Worm (Caenorhabditis elegans): ENCODE measurements around the gene kin-18.
A peak's percentile ranks its signal among the peaks of the same experiment; 100 is the strongest.

kin-18 gene

DNA sequence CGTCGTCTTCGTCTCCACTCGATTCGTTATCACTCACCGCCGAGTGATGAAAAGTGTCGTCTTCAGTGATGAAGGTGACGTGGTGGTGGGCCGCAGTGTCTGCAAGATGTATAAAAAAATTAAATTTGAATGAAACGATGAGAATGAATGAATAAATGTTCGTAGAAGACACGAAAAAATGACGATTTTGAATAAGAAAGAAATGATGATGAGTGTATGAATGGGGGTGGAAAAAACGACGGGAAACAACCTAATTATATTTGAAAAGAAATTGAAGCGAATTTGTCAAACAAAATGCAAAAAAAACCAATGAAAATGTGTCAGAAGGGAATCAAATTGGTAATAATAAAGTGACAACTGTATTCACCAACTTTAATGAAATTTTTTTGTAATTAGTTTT is 17.8 kb downstream of the kin-18 start, which contains the start of gene mvk-1:
TSS of gene mvk-1 (minus strand) at position 101 of the 400 bp plus-strand sequence.
- TF ChIP-seq lsy-2 (tag; optimal IDR thresholded peaks at IDR 0.05) (peak in 1 of 2 experiments; percentile 12), efl-1 (optimal IDR thresholded peaks at IDR 0.05) (no peak), efl-1 (GFP tag; optimal IDR thresholded peaks at IDR 0.05 in 1 of 2) (no peak)

DNA sequence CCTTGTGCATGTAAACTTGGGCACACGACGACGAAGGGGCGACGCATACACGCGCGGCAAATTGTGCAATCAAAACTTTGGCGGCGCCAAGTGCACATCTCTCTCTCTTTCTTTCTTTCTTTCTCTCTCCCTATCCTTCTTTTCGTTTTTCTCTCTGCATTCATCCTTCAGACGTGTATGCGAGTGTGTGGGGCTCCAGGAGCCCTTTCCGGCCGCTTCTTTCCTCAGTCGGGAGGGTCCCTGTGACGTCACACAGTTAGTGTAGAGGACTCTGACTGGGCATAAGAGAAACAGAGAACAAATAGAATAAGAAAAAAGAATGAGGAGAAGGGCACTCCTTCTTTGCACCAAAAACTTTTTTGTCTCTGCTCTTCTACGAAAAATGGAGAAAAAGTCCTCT is 19.0 kb downstream of the kin-18 start:
- TF ChIP-seq ceh-90 (tag; optimal IDR thresholded peaks at IDR 0.05) (no peak), dsc-1 (tag; optimal IDR thresholded peaks at IDR 0.05) (peak; percentile 55), egl-13 (tag; optimal IDR thresholded peaks at IDR 0.05) (peak; percentile 51), ces-1 (GFP tag; optimal IDR thresholded peaks at IDR 0.05) (peak; percentile 59), skn-1 (tag; optimal IDR thresholded peaks at IDR 0.05) (no peak), fkh-10 (GFP tag; optimal IDR thresholded peaks at IDR 0.05) (peak; percentile 96), efl-1 (optimal IDR thresholded peaks at IDR 0.05) (peak; percentile 47 to 55), efl-1 (GFP tag; optimal IDR thresholded peaks at IDR 0.05 in 1 of 2) (peak in 1 of 2 experiments; percentile 35), mef-2 (tag; optimal IDR thresholded peaks at IDR 0.05) (no peak), hlh-17 (GFP tag; optimal IDR thresholded peaks at IDR 0.05; ENCODE audit: borderline replicate concordance) (no peak), nhr-12 (tag; optimal IDR thresholded peaks at IDR 0.05) (no peak), ets-5 (GFP tag; IDR thresholded peaks at IDR 0.05) (no peak), alr-1 (tag; optimal IDR thresholded peaks at IDR 0.05; ENCODE audit: borderline replicate concordance) (no peak), nhr-20 (tag; optimal IDR thresholded peaks at IDR 0.05) (peak; percentile 22), nhr-19 (GFP tag; conservative IDR thresholded peaks at IDR 0.05) (peak; percentile 44), blmp-1 (tag; optimal IDR thresholded peaks at IDR 0.05) (no peak), hlh-4 (tag; optimal IDR thresholded peaks at IDR 0.05) (no peak), xbp-1 (tag; optimal IDR thresholded peaks at IDR 0.05) (peak; percentile 63), pag-3 (tag; optimal IDR thresholded peaks at IDR 0.05; ENCODE audit: borderline replicate concordance, insufficient read depth) (no peak), lin-15B (tag; optimal IDR thresholded peaks at IDR 0.05) (no peak), jun-1 (tag; optimal IDR thresholded peaks at IDR 0.05) (peak; percentile 3), swsn-7 (tag; optimal IDR thresholded peaks at IDR 0.05) (peak; percentile 77), C04F5.9 (tag; optimal IDR thresholded peaks at IDR 0.05) (no peak), zip-4 (GFP tag; optimal IDR thresholded peaks at IDR 0.05) (peak; percentile 27), fos-1 (tag; optimal IDR thresholded peaks at IDR 0.05) (peak; percentile 5), snu-23 (GFP tag; optimal IDR thresholded peaks at IDR 0.05) (peak; percentile 71), lin-13 (GFP tag; optimal IDR thresholded peaks at IDR 0.05) (peak; percentile 65), Y116A8C.19 (tag; optimal IDR thresholded peaks at IDR 0.05; ENCODE audit: borderline replicate concordance) (no peak), rnt-1 (tag; optimal IDR thresholded peaks at IDR 0.05) (peak; percentile 71), zag-1 (tag; optimal IDR thresholded peaks at IDR 0.05) (no peak), egl-27 (tag; optimal IDR thresholded peaks at IDR 0.05) (peak in 1 of 2 experiments; percentile 48), efl-3 (GFP tag; optimal IDR thresholded peaks at IDR 0.05) (no peak), grh-1 (GFP tag; IDR thresholded peaks at IDR 0.05) (no peak), nhr-11 (tag; optimal IDR thresholded peaks at IDR 0.05) (no peak), fkh-4 (tag; optimal IDR thresholded peaks at IDR 0.05; ENCODE audit: borderline replicate concordance) (no peak), ama-1 (optimal IDR thresholded peaks at IDR 0.05) (no peak), ceh-82 (tag; optimal IDR thresholded peaks at IDR 0.05) (peak; percentile 3 to 82 (median 78)), lsy-2 (tag; optimal IDR thresholded peaks at IDR 0.05) (peak; percentile 70 to 72), pqm-1 (tag; optimal IDR thresholded peaks at IDR 0.05) (no peak), pax-3 (tag; optimal IDR thresholded peaks at IDR 0.05) (no peak), elt-2 (tag; optimal IDR thresholded peaks at IDR 0.05) (no peak), nhr-84 (tag; optimal IDR thresholded peaks at IDR 0.05) (no peak), nhr-71 (tag; optimal IDR thresholded peaks at IDR 0.05) (peak; percentile 89), aly-2 (tag; optimal IDR thresholded peaks at IDR 0.05) (no peak), unc-98 (GFP tag; IDR thresholded peaks at IDR 0.05) (no peak), hpl-2 (GFP tag; optimal IDR thresholded peaks at IDR 0.05) (no peak), unc-130 (tag; optimal IDR thresholded peaks at IDR 0.05) (no peak), unc-86 (tag; optimal IDR thresholded peaks at IDR 0.05) (peak; percentile 87), nhr-85 (tag) (no peak), C34B4.2 (tag; optimal IDR thresholded peaks at IDR 0.05) (no peak), dpl-1 (GFP tag; optimal IDR thresholded peaks at IDR 0.05) (peak in 2 of 3 experiments; percentile 17 to 29)
